Worm (Caenorhabditis elegans) whole organism, L3 larva: ENCODE measurements around the gene alfa-1.

Experiments
- ZK546.5 ChIP-seq: sonication (generic microtip); optimal IDR thresholded peaks from 2 replicates; lab custom pipeline; 2017; ENCODE audit warnings: missing biosample characterization, missing genetic modification characterization
- aly-2 ChIP-seq: fragments of 150-350 bp; optimal IDR thresholded peaks from 2 replicates; lab custom pipeline; 2014; ENCODE audit warnings: missing biosample characterization, missing genetic modification characterization
- ama-1 ChIP-seq: fragments of 150-350 bp; optimal IDR thresholded peaks from 2 replicates; lab custom pipeline; 2018
- ceh-28 ChIP-seq: fragments of 150-350 bp; optimal IDR thresholded peaks from 2 replicates; lab custom pipeline; 2014; ENCODE audit warnings: missing biosample characterization, missing genetic modification reagents, missing genetic modification characterization
- ceh-82 ChIP-seq: fragments of 150-350 bp; optimal IDR thresholded peaks from 2 replicates; lab custom pipeline; 2014; ENCODE audit warnings: missing biosample characterization, missing genetic modification characterization
- ceh-9 ChIP-seq: sonication (generic microtip); optimal IDR thresholded peaks from 2 replicates; lab custom pipeline; 2018; ENCODE audit warnings: missing biosample characterization, missing genetic modification characterization
- daf-12 ChIP-seq: fragments of 150-350 bp; optimal IDR thresholded peaks from 2 replicates; lab custom pipeline; 2014; ENCODE audit warnings: missing biosample characterization, missing genetic modification reagents, missing genetic modification characterization
- egl-27 ChIP-seq: sonication (generic microtip); optimal IDR thresholded peaks from 4 replicates; lab custom pipeline; 2017; ENCODE audit warnings: missing biosample characterization, missing genetic modification reagents, missing genetic modification characterization
- egl-5 ChIP-seq: fragments of 150-350 bp; optimal IDR thresholded peaks from 2 replicates; lab custom pipeline; 2017; ENCODE audit warnings: missing biosample characterization, missing genetic modification reagents, missing genetic modification characterization, inconsistent platforms
- elt-1 ChIP-seq: fragments of 150-350 bp; optimal IDR thresholded peaks from 2 replicates; lab custom pipeline; 2014; ENCODE audit warnings: missing biosample characterization, missing genetic modification characterization
- elt-2 ChIP-seq: sonication (generic microtip); optimal IDR thresholded peaks from 2 replicates; lab custom pipeline; 2016; ENCODE audit warnings: missing genetic modification reagents, mild to moderate bottlenecking, missing genetic modification characterization, missing compliant biosample characterization
- elt-3 ChIP-seq, 3 experiments: fragments of 150-350 bp in 1 of 3; sonication (generic microtip) in 2 of 3; optimal IDR thresholded peaks; 2 replicates in 2 of 3; 4 replicates in 1 of 3; lab custom pipeline; 2014 to 2017; ENCODE audit warnings: missing biosample characterization in 3 of 3, missing genetic modification characterization in 3 of 3
- eor-1 ChIP-seq, 2 experiments: fragments of 150-350 bp; optimal IDR thresholded peaks; 2 replicates each; lab custom pipeline; 2014 to 2018; ENCODE audit warnings: missing biosample characterization in 2 of 2, missing genetic modification characterization in 2 of 2
- fkh-2 ChIP-seq: fragments of 150-350 bp; optimal IDR thresholded peaks from 2 replicates; lab custom pipeline; 2014; ENCODE audit warnings: missing biosample characterization, missing genetic modification reagents, missing genetic modification characterization
- fos-1 ChIP-seq: fragments of 150-350 bp; optimal IDR thresholded peaks from 2 replicates; lab custom pipeline; 2014; ENCODE audit warnings: missing biosample characterization, missing genetic modification characterization
- hmg-11 ChIP-seq: sonication (generic microtip); optimal IDR thresholded peaks from 2 replicates; lab custom pipeline; 2016; ENCODE audit warnings: missing genetic modification characterization, missing compliant biosample characterization
- lsy-12 ChIP-seq: sonication (generic microtip); optimal IDR thresholded peaks from 2 replicates; lab custom pipeline; 2016; ENCODE audit warnings: mild to moderate bottlenecking, missing genetic modification characterization, missing compliant biosample characterization
- mdl-1 ChIP-seq: fragments of 150-350 bp; optimal IDR thresholded peaks from 2 replicates; lab custom pipeline; 2014; ENCODE audit warnings: missing biosample characterization, missing genetic modification characterization
- nfya-1 ChIP-seq: sonication (generic microtip); optimal IDR thresholded peaks from 2 replicates; lab custom pipeline; 2017; ENCODE audit warnings: missing genetic modification characterization, mild to moderate bottlenecking, missing compliant biosample characterization, antibody characterized with exemption, moderate library complexity; ENCODE audit not compliant: insufficient read depth
- nhr-12 ChIP-seq: fragments of 150-350 bp; optimal IDR thresholded peaks from 2 replicates; lab custom pipeline; 2014; ENCODE audit warnings: missing biosample characterization, missing genetic modification characterization
- nhr-23 ChIP-seq: fragments of 150-350 bp; optimal IDR thresholded peaks from 2 replicates; lab custom pipeline; 2014; ENCODE audit warnings: missing biosample characterization, missing genetic modification reagents, missing genetic modification characterization
- nhr-25 ChIP-seq: sonication (generic microtip); optimal IDR thresholded peaks from 2 replicates; lab custom pipeline; 2017; ENCODE audit warnings: missing biosample characterization, missing genetic modification characterization
- nhr-28 ChIP-seq: fragments of 150-350 bp; optimal IDR thresholded peaks from 2 replicates; lab custom pipeline; 2014; ENCODE audit warnings: missing biosample characterization, missing genetic modification characterization
- nhr-43 ChIP-seq: sonication (generic microtip); optimal IDR thresholded peaks from 2 replicates; lab custom pipeline; 2016; ENCODE audit warnings: mild to moderate bottlenecking, missing genetic modification characterization, missing compliant biosample characterization; ENCODE audit not compliant: poor library complexity, severe bottlenecking
- nhr-67 ChIP-seq: fragments of 150-350 bp; optimal IDR thresholded peaks from 2 replicates; lab custom pipeline; 2014; ENCODE audit warnings: missing biosample characterization, missing genetic modification characterization
- nhr-76 ChIP-seq: fragments of 150-350 bp; sonication (generic microtip); optimal IDR thresholded peaks from 5 replicates; lab custom pipeline; 2014; ENCODE audit warnings: missing biosample characterization, missing genetic modification characterization
- pha-4 ChIP-seq: fragments of 150-350 bp; optimal IDR thresholded peaks from 2 replicates; lab custom pipeline; 2014; ENCODE audit warnings: missing biosample characterization, missing genetic modification reagents, missing genetic modification characterization
- pqm-1 ChIP-seq: fragments of 150-350 bp; optimal IDR thresholded peaks from 2 replicates; lab custom pipeline; 2017; ENCODE audit warnings: missing biosample characterization, missing genetic modification characterization, inconsistent platforms
- skn-1 ChIP-seq: fragments of 150-350 bp; optimal IDR thresholded peaks from 2 replicates; lab custom pipeline; 2014; ENCODE audit warnings: missing biosample characterization, missing genetic modification characterization
- snpc-4 ChIP-seq: fragments of 150-350 bp; optimal IDR thresholded peaks from 2 replicates; lab custom pipeline; 2014; ENCODE audit warnings: missing biosample characterization, missing genetic modification characterization
- unc-39 ChIP-seq: sonication (generic microtip); optimal IDR thresholded peaks from 4 replicates; lab custom pipeline; 2017; ENCODE audit warnings: missing biosample characterization, missing genetic modification characterization
- ztf-11 ChIP-seq: fragments of 150-350 bp; optimal IDR thresholded peaks from 2 replicates; lab custom pipeline; 2014; ENCODE audit warnings: missing biosample characterization, missing genetic modification characterization
- ztf-4 ChIP-seq: fragments of 150-350 bp; optimal IDR thresholded peaks from 2 replicates; lab custom pipeline; 2014; ENCODE audit warnings: missing biosample characterization, missing genetic modification characterization

alfa-1 gene

ce11 chrII:7666967-7667366 is 4.6 kb upstream of the alfa-1 start, which contains the start of gene lir-2:
Gene lir-2, plus strand, starts transcription at chrII:7667267.
- TF ChIP-seq pqm-1 (tag; lab: Kevin White, UChicago) (no peak), nhr-25 (tag; lab: Kevin White, UChicago) (peak; percentile 66)

DNA sequence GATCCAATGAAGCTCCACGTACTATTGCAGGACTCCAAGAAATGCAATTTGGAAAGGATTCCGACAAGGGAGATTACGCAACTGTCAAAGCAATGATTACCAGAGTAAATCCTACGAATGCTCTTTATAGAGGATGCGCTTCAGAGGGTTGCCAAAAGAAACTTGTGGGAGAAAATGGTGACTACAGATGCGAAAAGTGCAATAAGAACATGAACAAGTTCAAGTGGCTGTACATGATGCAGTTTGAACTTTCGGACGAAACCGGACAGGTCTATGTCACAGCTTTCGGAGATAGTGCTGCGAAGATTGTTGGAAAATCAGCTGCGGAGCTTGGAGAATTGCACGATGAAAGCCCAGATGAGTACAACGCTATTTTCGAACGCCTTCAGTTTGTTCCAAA is 4.0 kb upstream of the alfa-1 start:
- TF ChIP-seq elt-3 (tag; optimal IDR thresholded peaks at IDR 0.05; lab: Kevin White, UChicago), result no peak
- no peak for TF ChIP-seq ztf-11 (tag; lab: Kevin White, UChicago)
- no peak for TF ChIP-seq unc-39 (tag; lab: Kevin White, UChicago)
- no peak for TF ChIP-seq ama-1 (lab: Kevin White, UChicago)
- no peak for TF ChIP-seq nhr-23
- no peak for TF ChIP-seq aly-2 (tag; lab: Kevin White, UChicago)
- no peak for TF ChIP-seq nhr-76 (tag; lab: Kevin White, UChicago)
- TF ChIP-seq ceh-28, result no peak
- no peak for TF ChIP-seq elt-2 (tag; lab: Kevin White, UChicago)
- no peak for TF ChIP-seq ceh-82 (tag; lab: Kevin White, UChicago)
- TF ChIP-seq ZK546.5 (tag; lab: Kevin White, UChicago), result no peak
- no peak for TF ChIP-seq nhr-43 (tag; lab: Kevin White, UChicago)
- TF ChIP-seq eor-1 (tag; optimal IDR thresholded peaks at IDR 0.05; lab: Kevin White, UChicago), result no peak
- no peak for TF ChIP-seq snpc-4 (tag; lab: Kevin White, UChicago)
- TF ChIP-seq nhr-25 (tag; lab: Kevin White, UChicago), result no peak
- no peak for TF ChIP-seq fos-1 (tag; lab: Kevin White, UChicago)
- no peak for TF ChIP-seq ztf-4 (tag; lab: Kevin White, UChicago)
- no peak for TF ChIP-seq fkh-2 (tag; lab: Kevin White, UChicago)
- TF ChIP-seq nhr-28, result no peak
- no peak for TF ChIP-seq nhr-67 (tag; lab: Kevin White, UChicago)

DNA sequence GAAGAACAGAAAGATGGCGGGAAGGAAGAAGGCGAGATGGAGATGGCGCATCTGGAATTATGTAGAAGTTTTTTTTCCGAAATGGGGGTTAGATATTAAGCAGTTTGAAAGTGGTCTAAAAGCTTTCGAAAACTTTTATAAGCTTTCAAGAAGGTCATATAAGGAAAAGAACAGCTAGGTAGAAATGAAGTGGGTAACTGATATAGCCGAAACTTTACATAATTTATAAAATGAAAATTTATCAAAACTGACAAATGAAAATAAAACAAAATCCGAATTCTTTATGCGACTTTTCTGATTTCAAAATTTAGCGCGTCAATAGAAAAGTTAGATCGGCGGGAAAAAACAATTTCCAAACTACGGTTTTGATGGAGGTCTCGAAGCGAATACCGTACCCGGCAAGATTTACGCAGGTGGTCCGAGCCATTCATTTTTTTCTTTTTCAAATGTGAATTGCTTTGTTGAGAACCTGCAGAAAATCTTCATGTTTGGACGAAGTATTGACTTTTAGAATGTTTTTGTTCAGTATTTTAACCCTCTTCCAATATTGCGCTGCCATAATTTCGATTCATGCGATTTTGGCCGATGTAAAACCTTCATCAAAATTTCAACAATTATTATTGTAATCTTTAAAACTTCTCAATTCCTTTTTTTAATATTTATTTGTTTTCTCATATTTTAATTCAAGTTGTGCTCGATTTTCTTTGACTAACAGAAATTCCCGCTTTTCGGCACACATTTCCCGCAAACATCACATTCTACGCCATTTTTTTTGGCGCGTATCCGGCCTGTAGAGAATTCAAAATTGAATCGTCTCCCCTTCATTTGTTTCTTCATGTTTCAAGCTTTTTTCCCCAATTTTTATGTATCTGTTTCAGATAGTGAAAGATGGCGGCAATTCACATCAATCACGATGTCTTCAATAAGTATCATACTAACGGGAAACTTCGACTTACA is 1.7 kb upstream of the alfa-1 start, which contains the start of the genes F18A1.7 and rpa-1:
Gene F18A1.7 (minus strand): TSS at position 51 of the 957 bp plus-strand sequence.
Gene rpa-1 (plus strand): TSS at position 879 of the 957 bp plus-strand sequence.
- TF ChIP-seq pha-4 (tag; lab: Kevin White, UChicago) (peak; percentile 54), eor-1 (tag; optimal IDR thresholded peaks at IDR 0.05; lab: Kevin White, UChicago) (no peak), ZK546.5 (tag; lab: Kevin White, UChicago) (no peak), nfya-1 (tag; lab: Kevin White, UChicago) (peak; percentile 15)

DNA sequence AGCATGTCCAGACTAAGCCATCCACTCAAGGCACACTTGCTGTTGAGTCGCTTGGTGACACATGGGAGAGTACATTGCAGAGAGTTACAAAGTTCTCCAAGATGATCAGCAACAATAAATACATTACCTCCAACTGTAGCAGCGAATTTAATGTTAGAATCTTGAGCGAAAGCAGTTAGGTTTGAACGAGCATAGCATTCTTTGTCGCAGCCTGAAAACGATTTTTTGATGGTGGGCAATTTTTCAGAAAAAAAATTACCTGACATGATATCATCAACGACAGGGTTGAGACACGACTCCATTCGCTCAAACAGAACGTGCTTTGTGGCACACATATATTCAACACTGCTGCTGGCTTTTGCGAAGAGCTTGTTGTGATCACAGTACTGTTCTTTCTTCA is 706 bp upstream of the alfa-1 start:
- TF ChIP-seq snpc-4 (tag; lab: Kevin White, UChicago), result no peak
- no peak for TF ChIP-seq ceh-9 (tag; lab: Kevin White, UChicago)
- TF ChIP-seq skn-1 (tag; lab: Kevin White, UChicago), result no peak
- TF ChIP-seq nfya-1 (tag; lab: Kevin White, UChicago), result no peak
- TF ChIP-seq hmg-11 (tag; lab: Kevin White, UChicago), result no peak
- no peak for TF ChIP-seq aly-2 (tag; lab: Kevin White, UChicago)
- TF ChIP-seq daf-12 (tag; lab: Kevin White, UChicago), result no peak
- TF ChIP-seq nhr-67 (tag; lab: Kevin White, UChicago), result no peak
- TF ChIP-seq egl-27 (tag; lab: Kevin White, UChicago), result no peak
- TF ChIP-seq mdl-1 (tag; lab: Kevin White, UChicago), result no peak
- no peak for TF ChIP-seq fkh-2 (tag; lab: Kevin White, UChicago)
- no peak for TF ChIP-seq elt-1 (tag; lab: Kevin White, UChicago)
- no peak for TF ChIP-seq nhr-12 (tag; lab: Kevin White, UChicago)

ce11 chrII:7651171-7651570 is 11.2 kb downstream of the alfa-1 start, which contains the start of gene pde-4:
Gene pde-4, minus strand, starts transcription at chrII:7651246.
- no peak for TF ChIP-seq elt-3 (tag; optimal IDR thresholded peaks at IDR 0.05; lab: Kevin White, UChicago)
- TF ChIP-seq egl-5 (tag; lab: Kevin White, UChicago), result peak; percentile 66
- no peak for TF ChIP-seq fkh-2 (tag; lab: Kevin White, UChicago)
- no peak for TF ChIP-seq lsy-12 (tag; lab: Kevin White, UChicago)
